Worm (Caenorhabditis elegans): ENCODE results near the gene F53A10.2.

The F53A10.2 gene

DNA sequence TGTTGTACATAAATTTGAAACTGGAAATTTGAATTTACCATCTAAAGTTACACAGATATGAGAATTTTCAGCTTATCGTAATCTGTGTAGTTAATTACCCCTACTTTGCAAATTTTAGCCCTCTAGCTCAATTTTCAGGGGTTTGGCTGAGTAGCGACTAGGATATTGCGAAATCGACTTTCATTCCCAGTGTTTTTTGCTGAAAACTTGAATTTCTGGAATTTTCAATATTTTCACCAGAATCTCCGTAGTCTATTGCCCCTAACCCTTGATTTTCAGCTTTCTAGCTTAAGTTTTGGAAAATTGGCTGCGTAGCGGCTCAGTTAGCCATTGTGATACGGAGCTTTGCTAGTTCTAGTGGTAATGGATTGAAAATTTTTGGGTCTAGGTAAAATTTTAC is 40.0 kb upstream of the F53A10.2 start:
- TF ChIP-seq nhr-76 (tag; optimal IDR thresholded peaks at IDR 0.05) (no peak), M03D4.4 (tag; optimal IDR thresholded peaks at IDR 0.05) (no peak), unc-120 (tag; optimal IDR thresholded peaks at IDR 0.05; ENCODE audit: poor library complexity, severe bottlenecking) (no peak), nhr-2 (tag; optimal IDR thresholded peaks at IDR 0.05) (no peak), unc-39 (tag; optimal IDR thresholded peaks at IDR 0.05) (no peak), lin-13 (tag; optimal IDR thresholded peaks at IDR 0.05) (no peak), ceh-39 (tag; optimal IDR thresholded peaks at IDR 0.05) (no peak), ceh-43 (GFP tag; optimal IDR thresholded peaks at IDR 0.05) (no peak), tbx-8 (GFP tag; optimal IDR thresholded peaks at IDR 0.05) (no peak), mep-1 (tag; optimal IDR thresholded peaks at IDR 0.05) (no peak), ceh-83 (GFP tag; optimal IDR thresholded peaks at IDR 0.05) (no peak)

DNA sequence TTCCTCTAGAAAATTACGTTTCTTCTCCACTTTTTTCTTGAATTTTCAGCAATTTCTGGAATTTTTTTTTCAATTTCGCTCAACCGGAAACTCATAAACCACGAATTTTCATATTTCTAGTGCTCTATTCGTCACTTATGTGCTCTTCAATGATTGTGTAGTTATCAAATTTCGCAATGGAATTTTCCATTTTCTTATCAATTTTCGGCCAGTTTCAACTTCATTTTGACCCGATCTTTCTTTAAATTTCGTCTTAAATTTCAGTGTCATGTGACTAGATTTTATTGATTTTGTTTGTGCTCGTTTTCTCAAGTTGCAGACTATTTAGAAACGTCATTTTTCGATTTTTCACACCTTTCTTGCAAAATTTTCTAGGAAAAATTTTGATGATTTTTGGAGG is 37.5 kb upstream of the F53A10.2 start:
- no peak for TF ChIP-seq sem-2 (GFP tag; optimal IDR thresholded peaks at IDR 0.05)
- no peak for TF ChIP-seq nhr-76 (tag; optimal IDR thresholded peaks at IDR 0.05)
- TF ChIP-seq elt-3 (tag; optimal IDR thresholded peaks at IDR 0.05): no peak
- no peak for TF ChIP-seq ceh-39 (tag; optimal IDR thresholded peaks at IDR 0.05)
- TF ChIP-seq ztf-11 (tag; optimal IDR thresholded peaks at IDR 0.05): no peak
- no peak for TF ChIP-seq bed-3 (GFP tag; optimal IDR thresholded peaks at IDR 0.05)
- no peak for TF ChIP-seq nhr-237 (tag; optimal IDR thresholded peaks at IDR 0.05)
- TF ChIP-seq unc-39 (tag; optimal IDR thresholded peaks at IDR 0.05): no peak
- no peak for TF ChIP-seq blmp-1 (tag; optimal IDR thresholded peaks at IDR 0.05)
- no peak for TF ChIP-seq drap-1 (GFP tag; optimal IDR thresholded peaks at IDR 0.05)

ce11 chrII:1163275-1163674 is 33.9 kb upstream of the F53A10.2 start, which contains the start of gene T23F4.2:
T23F4.2 (plus strand) TSS chrII:1163575.
- TF ChIP-seq lin-13 (tag; optimal IDR thresholded peaks at IDR 0.05) (no peak), nhr-76 (tag; optimal IDR thresholded peaks at IDR 0.05) (no peak), snpc-4 (tag; optimal IDR thresholded peaks at IDR 0.05) (no peak), pha-4 (tag; optimal IDR thresholded peaks at IDR 0.05) (no peak), ham-2 (GFP tag; optimal IDR thresholded peaks at IDR 0.05) (no peak), nhr-2 (tag; optimal IDR thresholded peaks at IDR 0.05) (no peak)

ce11 chrII:1170842-1171241 is 26.3 kb upstream of the F53A10.2 start:
- no peak for TF ChIP-seq ceh-43 (GFP tag; optimal IDR thresholded peaks at IDR 0.05)
- no peak for TF ChIP-seq ceh-39 (tag; optimal IDR thresholded peaks at IDR 0.05)
- no peak for TF ChIP-seq elt-1 (tag; optimal IDR thresholded peaks at IDR 0.05; ENCODE audit: borderline replicate concordance, insufficient read depth)

- TF ChIP-seq mls-2 (tag; optimal IDR thresholded peaks at IDR 0.05): no peak
- TF ChIP-seq nhr-12 (tag; optimal IDR thresholded peaks at IDR 0.05): no peak
- TF ChIP-seq tbx-8 (GFP tag; optimal IDR thresholded peaks at IDR 0.05): no peak
- TF ChIP-seq nhr-237 (tag; optimal IDR thresholded peaks at IDR 0.05): no peak
- TF ChIP-seq unc-62 (GFP tag; optimal IDR thresholded peaks at IDR 0.05): no peak
- no peak for TF ChIP-seq blmp-1 (tag; optimal IDR thresholded peaks at IDR 0.05)
- TF ChIP-seq lin-13 (tag; optimal IDR thresholded peaks at IDR 0.05): no peak
- TF ChIP-seq elt-3 (tag; optimal IDR thresholded peaks at IDR 0.05): no peak
- TF ChIP-seq sptf-1 (tag; optimal IDR thresholded peaks at IDR 0.05): no peak
- TF ChIP-seq ceh-39 (tag; optimal IDR thresholded peaks at IDR 0.05): no peak
- TF ChIP-seq pha-4 (tag; optimal IDR thresholded peaks at IDR 0.05): no peak
- no peak for TF ChIP-seq elt-1 (tag; optimal IDR thresholded peaks at IDR 0.05; ENCODE audit: borderline replicate concordance, insufficient read depth)
- TF ChIP-seq mep-1 (tag; optimal IDR thresholded peaks at IDR 0.05): no peak
- no peak for TF ChIP-seq bed-3 (GFP tag; optimal IDR thresholded peaks at IDR 0.05)
- TF ChIP-seq hlh-1 (tag; optimal IDR thresholded peaks at IDR 0.05): no peak
- TF ChIP-seq snpc-4 (tag; optimal IDR thresholded peaks at IDR 0.05): no peak
- no peak for TF ChIP-seq nhr-28 (tag; optimal IDR thresholded peaks at IDR 0.05)
- TF ChIP-seq drap-1 (GFP tag; optimal IDR thresholded peaks at IDR 0.05): no peak
- TF ChIP-seq lin-32 (GFP tag; optimal IDR thresholded peaks at IDR 0.05): no peak
These were observed 25.0 kb upstream of the F53A10.2 start, which contains the start of gene dlhd-1 for ce11 chrII:1172080-1172575. dlhd-1 (minus strand) TSS chrII:1172130.

ce11 chrII:1179223-1179622 is 18.0 kb upstream of the F53A10.2 start, which contains the start of gene nas-27:
nas-27 (minus strand) TSS chrII:1179323.
- no peak for TF ChIP-seq ceh-83 (GFP tag; optimal IDR thresholded peaks at IDR 0.05)
- TF ChIP-seq lin-13 (tag; optimal IDR thresholded peaks at IDR 0.05): no peak
- no peak for TF ChIP-seq elt-3 (tag; optimal IDR thresholded peaks at IDR 0.05)
- no peak for TF ChIP-seq blmp-1 (tag; optimal IDR thresholded peaks at IDR 0.05)
- TF ChIP-seq flh-1 (GFP tag; optimal IDR thresholded peaks at IDR 0.05): no peak
- TF ChIP-seq nhr-12 (tag; optimal IDR thresholded peaks at IDR 0.05): no peak
- TF ChIP-seq bed-3 (GFP tag; optimal IDR thresholded peaks at IDR 0.05): no peak
- TF ChIP-seq M03D4.4 (tag; optimal IDR thresholded peaks at IDR 0.05): no peak
